Worm (Caenorhabditis elegans): ENCODE results near the gene mfn-1.

DNA sequence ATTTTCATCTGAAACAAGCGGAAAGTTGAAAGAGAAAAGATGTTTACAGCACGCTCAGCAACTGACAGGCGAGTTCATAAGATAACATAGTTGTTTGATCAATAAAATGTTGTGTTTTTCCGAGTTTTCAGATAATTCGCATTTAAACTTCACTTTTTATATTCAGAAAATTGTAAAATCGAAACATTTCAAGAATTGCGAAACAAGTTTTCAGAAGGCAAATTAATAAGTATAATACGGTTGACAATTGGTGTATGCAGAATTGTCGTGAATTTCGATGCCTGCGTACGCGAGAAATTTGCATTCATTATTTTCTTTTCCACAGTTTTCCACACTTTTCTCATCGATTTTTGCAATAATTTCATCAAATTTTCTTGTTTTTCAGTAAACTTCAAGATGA, 23.5 kb upstream of the mfn-1 start, which contains the start of the genes ooc-3 and B0334.4:
- TF ChIP-seq snpc-1.2 (GFP tag; IDR thresholded peaks at IDR 0.05) (no peak), hlh-30 (tag; optimal IDR thresholded peaks at IDR 0.05; ENCODE audit: insufficient read depth) (peak; percentile 7), T26A8.4 (GFP tag; IDR thresholded peaks at IDR 0.05) (no peak)
